Worm (Caenorhabditis elegans) whole organism, L4 larva: Measurements from ENCODE around the gene B0334.20.
"Not testable (repeated sequence)": the region's sequence is repeated elsewhere in the genome, so short reads cannot be mapped to it uniquely, and the experiment has no call there.

Source experiments
- D1046.2 ChIP-seq: fragments of 200-800 bp; sonication (Bioruptor generic); IDR thresholded peaks from 2 replicates; pipeline ENCODE4 v1.3.6; 2022; ENCODE audit warnings: missing genetic modification characterization, missing compliant biosample characterization
- F10B5.3 ChIP-seq: sonication (generic microtip); optimal IDR thresholded peaks from 2 replicates; lab custom pipeline; 2016; ENCODE audit warnings: mild to moderate bottlenecking, missing genetic modification characterization, missing compliant biosample characterization
- F37D6.2 ChIP-seq: sonication (generic microtip); optimal IDR thresholded peaks from 2 replicates; lab custom pipeline; 2016; ENCODE audit warnings: mild to moderate bottlenecking, missing genetic modification characterization, missing compliant biosample characterization
- F44E2.7 ChIP-seq: fragments of 200-800 bp; sonication (Bioruptor generic); IDR thresholded peaks from 2 replicates; pipeline ENCODE4 v2.1.2; 2022; ENCODE audit warnings: missing genetic modification characterization, missing compliant biosample characterization
- T26A8.4 ChIP-seq: fragments of 200-800 bp; sonication (Bioruptor generic); IDR thresholded peaks from 2 replicates; pipeline ENCODE4 v1.3.6; 2022; ENCODE audit warnings: missing genetic modification characterization, missing compliant biosample characterization
- Y105C5A.15 ChIP-seq: fragments of 200-800 bp; sonication (Bioruptor generic); IDR thresholded peaks from 2 replicates; pipeline ENCODE4 v1.3.6; 2022; ENCODE audit warnings: missing genetic modification characterization, missing compliant biosample characterization
- ZK337.2 ChIP-seq: fragments of 200-800 bp; sonication (Bioruptor generic); IDR thresholded peaks from 2 replicates; pipeline ENCODE4 v1.3.6; 2022; ENCODE audit warnings: missing genetic modification reagents, missing genetic modification characterization, missing compliant biosample characterization
- ceh-20 ChIP-seq: fragments of 200-800 bp; sonication (Bioruptor generic); IDR thresholded peaks from 2 replicates; pipeline ENCODE4 v1.3.6; 2022; ENCODE audit warnings: missing genetic modification reagents, missing genetic modification characterization, missing compliant biosample characterization
- ceh-44 ChIP-seq: fragments of 200-800 bp; sonication (Bioruptor generic); IDR thresholded peaks from 2 replicates; pipeline ENCODE4 v1.3.6; 2022; ENCODE audit warnings: missing genetic modification reagents, missing genetic modification characterization, missing compliant biosample characterization
- ceh-62 ChIP-seq: sonication (generic microtip); optimal IDR thresholded peaks from 2 replicates; lab custom pipeline; 2017; ENCODE audit warnings: missing biosample characterization, missing genetic modification characterization
- ces-1 ChIP-seq: fragments of 150-350 bp; sonication (generic microtip); optimal IDR thresholded peaks from 4 replicates; lab custom pipeline; 2014; ENCODE audit warnings: missing biosample characterization, missing genetic modification reagents, missing genetic modification characterization
- ctbp-1 ChIP-seq: fragments of 200-800 bp; sonication (Bioruptor generic); IDR thresholded peaks from 2 replicates; pipeline ENCODE4 v1.3.6; 2022; ENCODE audit warnings: missing genetic modification reagents, missing genetic modification characterization, missing compliant biosample characterization
- daf-12 ChIP-seq: fragments of 150-350 bp; optimal IDR thresholded peaks from 2 replicates; lab custom pipeline; 2014; ENCODE audit warnings: missing biosample characterization, missing genetic modification reagents, missing genetic modification characterization
- daf-16 ChIP-seq, 3 experiments: sonication (generic microtip); optimal IDR thresholded peaks; 2 replicates each; lab custom pipeline; 2016 to 2017; ENCODE audit warnings: missing genetic modification characterization in 3 of 3, missing genetic modification reagents in 3 of 3, mild to moderate bottlenecking in 2 of 3, missing compliant biosample characterization in 2 of 3, missing biosample characterization in 1 of 3, moderate library complexity in 1 of 3
- duxl-1 ChIP-seq: sonication (generic microtip); optimal IDR thresholded peaks from 2 replicates; lab custom pipeline; 2016; ENCODE audit warnings: mild to moderate bottlenecking, missing genetic modification characterization, moderate library complexity, missing compliant biosample characterization; ENCODE audit not compliant: poor library complexity
- dve-1 ChIP-seq: sonication (generic microtip); optimal IDR thresholded peaks from 2 replicates; lab custom pipeline; 2017; ENCODE audit warnings: antibody characterized with exemption, mild to moderate bottlenecking, missing genetic modification characterization, missing compliant biosample characterization; ENCODE audit not compliant: insufficient read depth
- fkh-10 ChIP-seq: fragments of 150-350 bp; optimal IDR thresholded peaks from 2 replicates; lab custom pipeline; 2014; ENCODE audit warnings: missing biosample characterization, missing genetic modification reagents, missing genetic modification characterization
- fos-1 ChIP-seq: fragments of 150-350 bp; optimal IDR thresholded peaks from 2 replicates; lab custom pipeline; 2014; ENCODE audit warnings: missing biosample characterization, missing genetic modification characterization
- gei-8 ChIP-seq: fragments of 200-800 bp; sonication (Bioruptor generic); optimal IDR thresholded peaks from 2 replicates; lab custom pipeline; 2018; ENCODE audit warnings: mild to moderate bottlenecking, missing genetic modification characterization, missing compliant biosample characterization
- hif-1 ChIP-seq, 2 experiments: sonication (generic microtip); optimal IDR thresholded peaks; 2 replicates each; lab custom pipeline; 2016 to 2017; ENCODE audit warnings: missing compliant biosample characterization in 2 of 2, missing genetic modification characterization in 2 of 2, missing genetic modification reagents in 2 of 2, missing genotype in 2 of 2, mild to moderate bottlenecking in 1 of 2
- hmg-1.1 ChIP-seq: fragments of 200-800 bp; sonication (Bioruptor generic); IDR thresholded peaks from 2 replicates; pipeline ENCODE4 v1.3.6; 2022; ENCODE audit warnings: missing genetic modification reagents, missing genetic modification characterization, missing compliant biosample characterization
- jun-1 ChIP-seq: fragments of 150-350 bp; optimal IDR thresholded peaks from 2 replicates; lab custom pipeline; 2014; ENCODE audit warnings: missing biosample characterization, missing genetic modification reagents, missing genetic modification characterization
- lim-7 ChIP-seq: fragments of 200-800 bp; sonication (Bioruptor generic); IDR thresholded peaks from 2 replicates; pipeline ENCODE4 v1.3.6; 2022; ENCODE audit warnings: missing genetic modification characterization, missing compliant biosample characterization
- lin-1 ChIP-seq: fragments of 200-800 bp; sonication (Bioruptor generic); IDR thresholded peaks from 2 replicates; pipeline ENCODE4 v1.3.6; 2022; ENCODE audit warnings: missing genetic modification reagents, missing genetic modification characterization, missing compliant biosample characterization
- lin-13 ChIP-seq: fragments of 150-350 bp; optimal IDR thresholded peaks from 2 replicates; lab custom pipeline; 2014; ENCODE audit warnings: missing biosample characterization, missing genetic modification reagents, missing genetic modification characterization
- lin-29 ChIP-seq: fragments of 200-800 bp; sonication (Bioruptor generic); IDR thresholded peaks from 2 replicates; pipeline ENCODE4 v1.3.6; 2022; ENCODE audit warnings: missing genetic modification reagents, missing genetic modification characterization, missing compliant biosample characterization
- lin-38 ChIP-seq: fragments of 200-800 bp; sonication (Bioruptor generic); IDR thresholded peaks from 2 replicates; pipeline ENCODE4 v1.3.6; 2022; ENCODE audit warnings: missing genetic modification reagents, missing genetic modification characterization, missing compliant biosample characterization
- lir-3 ChIP-seq: sonication (generic microtip); optimal IDR thresholded peaks from 2 replicates; lab custom pipeline; 2016; ENCODE audit warnings: mild to moderate bottlenecking, missing genetic modification characterization, missing compliant biosample characterization
- madf-9 ChIP-seq: fragments of 200-800 bp; sonication (Bioruptor generic); conservative IDR thresholded peaks from 2 replicates; pipeline ENCODE4 v1.3.6; 2022; ENCODE audit warnings: missing genetic modification reagents, missing genetic modification characterization, missing compliant biosample characterization
- mdl-1 ChIP-seq, 2 experiments: fragments of 150-350 bp in 1 of 2; sonication (generic microtip) in 1 of 2; optimal IDR thresholded peaks; 2 replicates each; lab custom pipeline; 2014 to 2017; ENCODE audit warnings: missing biosample characterization in 2 of 2, missing genetic modification characterization in 2 of 2
- mxl-2 ChIP-seq: fragments of 200-800 bp; sonication (Bioruptor generic); conservative IDR thresholded peaks from 2 replicates; pipeline ENCODE4 v1.3.6; 2022; ENCODE audit warnings: missing genetic modification reagents, missing genetic modification characterization, missing compliant biosample characterization
- nhr-102 ChIP-seq: sonication (generic microtip); optimal IDR thresholded peaks from 2 replicates; lab custom pipeline; 2016; ENCODE audit warnings: mild to moderate bottlenecking, missing genetic modification characterization, moderate library complexity, missing compliant biosample characterization
- nhr-111 ChIP-seq: fragments of 200-800 bp; sonication (Bioruptor generic); optimal IDR thresholded peaks from 2 replicates; lab custom pipeline; 2018; ENCODE audit warnings: mild to moderate bottlenecking, missing genetic modification characterization, missing compliant biosample characterization
- nhr-42 ChIP-seq: fragments of 200-800 bp; sonication (Bioruptor generic); IDR thresholded peaks from 2 replicates; pipeline ENCODE4 v1.3.6; 2022; ENCODE audit warnings: missing genetic modification characterization, missing compliant biosample characterization
- nhr-48 ChIP-seq: sonication (generic microtip); optimal IDR thresholded peaks from 2 replicates; lab custom pipeline; 2016; ENCODE audit warnings: mild to moderate bottlenecking, missing genetic modification characterization, missing compliant biosample characterization
- nhr-77 ChIP-seq: fragments of 150-350 bp; optimal IDR thresholded peaks from 2 replicates; lab custom pipeline; 2014; ENCODE audit warnings: missing biosample characterization, missing genetic modification characterization
- php-3 ChIP-seq: fragments of 200-800 bp; sonication (Bioruptor generic); IDR thresholded peaks from 2 replicates; pipeline ENCODE4 v1.3.6; 2022; ENCODE audit warnings: missing genetic modification reagents, missing genetic modification characterization, missing compliant biosample characterization
- snpc-1.2 ChIP-seq: fragments of 200-800 bp; sonication (Bioruptor generic); IDR thresholded peaks from 2 replicates; pipeline ENCODE4 v1.3.6; 2022; ENCODE audit warnings: missing genetic modification reagents, missing genetic modification characterization, missing compliant biosample characterization
- unc-130 ChIP-seq: sonication (generic microtip); optimal IDR thresholded peaks from 2 replicates; lab custom pipeline; 2016; ENCODE audit warnings: missing genetic modification reagents, missing genetic modification characterization, missing compliant biosample characterization
- unc-39 ChIP-seq: sonication (generic microtip); optimal IDR thresholded peaks from 2 replicates; lab custom pipeline; 2017; ENCODE audit warnings: missing biosample characterization, missing genetic modification characterization
- unc-62 ChIP-seq, 3 experiments: fragments of 150-350 bp in 1 of 3; sonication (generic microtip); optimal IDR thresholded peaks in 2 of 3; peaks in 1 of 3; 1 replicate in 1 of 3; 2 replicates in 2 of 3; lab custom pipeline; 2014 to 2017; ENCODE audit warnings: missing biosample characterization in 3 of 3, missing genetic modification characterization in 3 of 3, missing genetic modification reagents in 3 of 3, missing genotype in 1 of 3
- vab-7 ChIP-seq: fragments of 200-800 bp; sonication (Bioruptor generic); IDR thresholded peaks from 2 replicates; pipeline ENCODE4 v1.3.6; 2022; ENCODE audit warnings: missing genetic modification reagents, missing genetic modification characterization, missing compliant biosample characterization
- zfp-3 ChIP-seq: fragments of 200-800 bp; sonication (Bioruptor generic); conservative IDR thresholded peaks from 2 replicates; pipeline ENCODE4 v1.3.6; 2022; ENCODE audit warnings: missing genetic modification reagents, missing genetic modification characterization, missing compliant biosample characterization
- ztf-7 ChIP-seq: fragments of 150-350 bp; optimal IDR thresholded peaks from 2 replicates; lab custom pipeline; 2014; ENCODE audit warnings: missing biosample characterization, missing genetic modification characterization

Gene B0334.20

DNA sequence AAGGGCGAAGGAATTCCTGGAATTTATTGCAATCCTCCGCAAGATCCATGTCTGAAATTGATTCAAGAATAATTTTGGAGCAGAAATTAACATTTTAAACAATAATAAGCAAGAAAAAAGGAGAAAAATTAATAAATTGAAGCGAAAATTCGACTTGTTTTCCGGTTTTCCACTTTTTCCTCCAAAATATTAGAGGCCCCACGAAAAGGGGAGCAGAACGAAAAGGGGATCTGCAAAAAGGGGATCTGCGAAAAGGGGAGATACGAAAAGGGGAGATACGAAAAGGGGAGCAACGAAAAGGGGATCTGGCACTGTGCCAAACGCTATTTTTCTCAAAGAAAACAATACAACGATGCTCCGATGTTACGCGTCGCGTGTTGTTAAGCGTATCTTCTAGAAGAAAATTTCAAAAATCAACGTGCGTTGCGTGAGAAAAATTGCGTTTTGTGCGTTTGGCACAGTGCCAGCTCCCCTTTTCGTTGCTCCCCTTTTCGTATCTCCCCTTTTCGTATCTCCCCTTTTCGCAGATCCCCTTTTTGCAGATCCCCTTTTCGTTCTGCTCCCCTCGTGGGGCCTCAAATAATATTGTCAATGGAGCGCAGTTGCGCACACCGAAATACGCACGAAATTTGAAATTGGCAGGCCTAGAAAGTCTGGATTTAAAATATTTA is 34.3 kb upstream of the B0334.20 start, which contains the start of gene Y62F5A.12 (continued):
- TF ChIP-seq ceh-44 (GFP tag; lab: Robert Waterston, UW): peak; percentile 99
- peak; percentile 55; the same call in 1 of the 2 replicates for TF ChIP-seq lin-29 (GFP tag; lab: Robert Waterston, UW)
- TF ChIP-seq snpc-1.2 (GFP tag; lab: Robert Waterston, UW): peak; percentile 82
- peak; percentile 70; the same call in 1 of the 2 replicates for TF ChIP-seq Y105C5A.15 (GFP tag; lab: Robert Waterston, UW)
- peak; percentile 78 for TF ChIP-seq T26A8.4
- peak; percentile 93 for TF ChIP-seq hmg-1.1 (GFP tag; lab: Robert Waterston, UW)
- peak; percentile 93 for TF ChIP-seq D1046.2 (GFP tag; lab: Robert Waterston, UW)
- peak; percentile 100 for TF ChIP-seq lin-38 (GFP tag; lab: Robert Waterston, UW)
- peak; percentile 80 for TF ChIP-seq mxl-2 (GFP tag; lab: Robert Waterston, UW)
- TF ChIP-seq nhr-77 (tag; lab: Kevin White, UChicago): peak; percentile 81
- peak; percentile 59 for TF ChIP-seq dve-1
- peak; percentile 32 to 38 for TF ChIP-seq mdl-1 (tag; optimal IDR thresholded peaks at IDR 0.05; lab: Kevin White, UChicago)
- peak; percentile 51 for TF ChIP-seq fkh-10 (GFP tag; lab: Kevin White, UChicago)
- TF ChIP-seq vab-7 (GFP tag; lab: Robert Waterston, UW): peak; percentile 96
- peak; percentile 79 for TF ChIP-seq F37D6.2 (tag; lab: Kevin White, UChicago)
- TF ChIP-seq hif-1 (tag; optimal IDR thresholded peaks at IDR 0.05; lab: Kevin White, UChicago): peak in 1 of 2 experiments; percentile 93
- TF ChIP-seq php-3 (GFP tag; lab: Robert Waterston, UW): peak; percentile 77
- peak; percentile 44 for TF ChIP-seq lir-3 (tag; lab: Kevin White, UChicago)
- peak; percentile 94 for TF ChIP-seq ctbp-1 (GFP tag; lab: Robert Waterston, UW)
- peak; percentile 66 for TF ChIP-seq nhr-102 (tag; lab: Kevin White, UChicago)
- TF ChIP-seq lin-1 (GFP tag; lab: Robert Waterston, UW): peak; percentile 85; the same call in 1 of the 2 replicates
- peak; percentile 27 for TF ChIP-seq ces-1 (GFP tag; lab: Kevin White, UChicago)
- peak in 1 of 2 experiments; percentile 66 for TF ChIP-seq unc-62 (GFP tag; optimal IDR thresholded peaks at IDR 0.05 in 1 of 2; lab: Kevin White, UChicago)
- TF ChIP-seq unc-62 (tag; optimal IDR thresholded peaks at IDR 0.05; lab: Kevin White, UChicago): not testable (repeated sequence)
- TF ChIP-seq lim-7 (GFP tag; lab: Robert Waterston, UW): peak; percentile 82
- peak; percentile 94; the same call in 1 of the 2 replicates for TF ChIP-seq nhr-42 (GFP tag; lab: Robert Waterston, UW)
- peak; percentile 69 for TF ChIP-seq lin-13
- TF ChIP-seq duxl-1 (tag; lab: Kevin White, UChicago): peak; percentile 70
- TF ChIP-seq ZK337.2 (GFP tag; lab: Robert Waterston, UW): peak; percentile 99
- TF ChIP-seq zfp-3 (GFP tag; lab: Robert Waterston, UW): peak; percentile 92
- peak; percentile 55 for TF ChIP-seq nhr-48 (tag; lab: Kevin White, UChicago)

DNA sequence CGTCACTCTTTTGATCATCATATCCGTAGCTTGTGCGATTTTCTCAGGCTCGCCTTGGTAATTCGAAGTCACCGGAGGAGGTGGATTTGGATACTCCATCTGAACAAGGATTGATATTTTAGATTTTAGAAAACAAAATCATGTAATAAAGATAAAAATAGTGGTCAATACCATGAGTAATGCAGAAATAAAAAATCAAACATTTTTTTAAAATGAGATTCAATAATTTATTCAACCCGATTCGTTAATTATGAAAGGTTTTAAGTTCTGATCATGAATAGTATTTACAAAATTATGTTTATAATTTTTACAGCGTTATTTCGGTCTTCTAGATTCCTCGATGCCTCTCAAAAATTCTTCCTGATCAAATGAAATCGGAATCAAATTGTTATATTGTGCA is 33.5 kb upstream of the B0334.20 start, which contains the start of gene mdt-8:
Gene mdt-8, minus strand, starts transcription at position 101 of the 400 bp plus-strand sequence.
- TF ChIP-seq zfp-3 (GFP tag; lab: Robert Waterston, UW) (no peak), hmg-1.1 (GFP tag; lab: Robert Waterston, UW) (no peak), T26A8.4 (no peak)

DNA sequence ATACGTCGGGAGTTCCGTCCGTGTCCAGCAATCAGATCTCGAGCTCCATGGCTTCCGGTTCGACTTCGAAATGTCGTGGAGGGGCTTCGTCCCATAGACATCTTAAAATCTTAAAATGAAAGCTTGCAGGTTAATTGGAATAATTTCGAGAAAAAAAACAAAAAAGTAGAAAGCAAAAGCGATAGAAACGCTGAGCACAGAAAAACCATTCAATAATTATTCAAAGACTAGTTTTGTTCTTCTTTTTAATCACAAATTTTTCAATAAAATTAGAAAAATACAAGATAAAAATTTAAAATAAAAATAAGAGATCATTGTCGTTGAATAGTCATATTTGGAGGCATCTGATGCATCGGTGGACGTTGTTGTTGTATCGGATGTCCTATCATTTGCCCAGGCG is 26.7 kb upstream of the B0334.20 start, which contains the start of gene age-1:
Gene age-1, minus strand, starts transcription at position 101 of the 400 bp plus-strand sequence.
- TF ChIP-seq snpc-1.2 (GFP tag; lab: Robert Waterston, UW): no peak
- no peak for TF ChIP-seq daf-12 (tag; lab: Kevin White, UChicago)
- TF ChIP-seq jun-1 (tag; lab: Kevin White, UChicago): no peak
- TF ChIP-seq gei-8 (GFP tag; lab: Kevin White, UChicago): no peak
- TF ChIP-seq ceh-20 (GFP tag; lab: Robert Waterston, UW): no peak
- no peak for TF ChIP-seq fos-1 (tag; lab: Kevin White, UChicago)
- TF ChIP-seq unc-39 (tag; lab: Kevin White, UChicago): no peak
- TF ChIP-seq fkh-10 (GFP tag; lab: Kevin White, UChicago): no peak
- no peak for TF ChIP-seq ztf-7 (tag; lab: Kevin White, UChicago)
- TF ChIP-seq F44E2.7: no peak
- TF ChIP-seq F10B5.3 (tag; lab: Kevin White, UChicago): no peak
- no peak for TF ChIP-seq madf-9 (GFP tag; lab: Robert Waterston, UW)
- TF ChIP-seq unc-130 (GFP tag; lab: Kevin White, UChicago): no peak
- no peak for TF ChIP-seq daf-16 (GFP tag; optimal IDR thresholded peaks at IDR 0.05; lab: Kevin White, UChicago)
- no peak for TF ChIP-seq daf-16 (tag; optimal IDR thresholded peaks at IDR 0.05; lab: Kevin White, UChicago)
- TF ChIP-seq nhr-111 (GFP tag; lab: Kevin White, UChicago): no peak
- TF ChIP-seq ceh-62 (tag; lab: Kevin White, UChicago): no peak
